Fruit fly (Drosophila melanogaster): ENCODE measurements around the gene RhoGAP71E.

Gene RhoGAP71E

DNA sequence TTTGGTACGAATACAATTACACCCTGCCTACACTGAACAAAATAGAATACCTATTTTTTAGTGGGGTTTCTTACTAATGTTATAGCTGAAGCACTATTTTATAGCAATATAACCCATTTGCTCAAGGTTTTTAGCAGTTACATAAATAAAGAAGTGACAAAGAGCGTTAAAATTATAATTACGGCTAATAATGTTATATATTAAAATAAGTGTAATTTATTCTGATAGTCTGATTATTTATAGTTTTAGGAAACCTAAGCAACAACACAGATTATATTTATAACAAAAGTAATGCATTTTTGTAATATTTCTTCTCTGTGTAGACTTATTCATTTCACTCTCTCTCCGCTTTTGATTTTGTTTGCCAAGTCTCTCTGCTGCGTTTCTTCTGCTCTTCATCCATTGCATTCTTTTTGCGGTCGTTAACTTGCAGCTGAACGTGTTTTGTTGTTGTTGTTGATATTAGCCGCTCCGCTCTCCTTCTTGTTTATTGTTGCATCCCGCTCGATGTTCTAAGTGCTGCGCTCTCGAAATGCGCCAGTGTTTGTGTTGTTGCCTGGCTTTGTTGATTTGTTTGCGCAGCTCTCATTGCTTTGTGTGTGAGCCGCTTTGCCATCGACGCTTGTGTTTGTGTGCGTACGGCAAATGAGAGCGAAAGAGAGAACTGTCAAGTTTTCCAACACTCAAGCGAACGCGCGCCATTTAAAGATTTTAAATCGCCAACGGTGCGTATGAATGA lies 37.2 kb downstream of the RhoGAP71E start (continued):
- TF ChIP-seq CG12391 (tag; optimal IDR thresholded peaks at IDR 0.05) (peak; percentile 93), Meics (GFP tag; optimal IDR thresholded peaks at IDR 0.05) (peak; percentile 90), CG5245 (GFP tag; optimal IDR thresholded peaks at IDR 0.05) (peak; percentile 73), CG14860 (GFP tag; IDR thresholded peaks at IDR 0.05; ENCODE audit: partially characterized antibody) (no peak), ro (GFP tag; IDR thresholded peaks at IDR 0.05) (peak; percentile 62; the same call in 1 of the 2 replicates), ems (GFP tag; optimal IDR thresholded peaks at IDR 0.05) (peak; percentile 40), ttk (GFP tag; IDR thresholded peaks at IDR 0.05) (peak; percentile 84), D19A (tag; optimal IDR thresholded peaks at IDR 0.05) (peak; percentile 92), CG10147 (GFP tag; optimal IDR thresholded peaks at IDR 0.05) (peak; percentile 89), ci (GFP tag; IDR thresholded peaks at IDR 0.05) (peak; percentile 72), Dp (GFP tag; optimal IDR thresholded peaks at IDR 0.05) (peak; percentile 89), CG31365 (tag; optimal IDR thresholded peaks at IDR 0.05) (peak; percentile 53), br (optimal IDR thresholded peaks at IDR 0.05) (no peak), CG4730 (GFP tag; IDR thresholded peaks at IDR 0.05) (peak; percentile 78), CG1233 (GFP tag; optimal IDR thresholded peaks at IDR 0.05) (peak; percentile 87), onecut (GFP tag; IDR thresholded peaks at IDR 0.05) (peak; percentile 45), Stat92E (GFP tag; optimal IDR thresholded peaks at IDR 0.05) (peak in 1 of 3 experiments; percentile 74), crol (GFP tag; IDR thresholded peaks at IDR 0.05) (no peak; the same call in 1 of the 2 replicates), dpn (GFP tag; optimal IDR thresholded peaks at IDR 0.05) (peak; percentile 57 to 71), Mes4 (GFP tag; optimal IDR thresholded peaks at IDR 0.05) (no peak), kay (GFP tag; optimal IDR thresholded peaks at IDR 0.05) (peak; percentile 59), gce (GFP tag; IDR thresholded peaks at IDR 0.05) (no peak), Sox102F (GFP tag; optimal IDR thresholded peaks at IDR 0.05) (peak; percentile 97), Pdp1 (GFP tag; optimal IDR thresholded peaks at IDR 0.05) (peak; percentile 53 to 64), CG3726 (GFP tag; IDR thresholded peaks at IDR 0.05) (peak; percentile 73; the same call in 2 of the 3 replicates), Dad (GFP tag; optimal IDR thresholded peaks at IDR 0.05) (no peak), Tbp (GFP tag; optimal IDR thresholded peaks at IDR 0.05) (no peak), CG3281 (GFP tag; optimal IDR thresholded peaks at IDR 0.05) (peak; percentile 92), sisA (GFP tag; IDR thresholded peaks at IDR 0.05) (peak; percentile 85), amos (GFP tag; IDR thresholded peaks at IDR 0.05; ENCODE audit: partially characterized antibody) (no peak), CG14050 (GFP tag; IDR thresholded peaks at IDR 0.05) (peak; percentile 63), tup (GFP tag; optimal IDR thresholded peaks at IDR 0.05) (peak; percentile 16), CG9876 (GFP tag; optimal IDR thresholded peaks at IDR 0.05) (no peak), CG14667 (GFP tag; IDR thresholded peaks at IDR 0.05) (peak; percentile 74; the same call in 1 of the 2 replicates), wek (GFP tag; optimal IDR thresholded peaks at IDR 0.05) (peak; percentile 71), tna (GFP tag; IDR thresholded peaks at IDR 0.05; ENCODE audit: partially characterized antibody) (no peak), Hr51 (GFP tag; optimal IDR thresholded peaks at IDR 0.05) (peak in 1 of 2 experiments; percentile 95), CG1603 (tag; optimal IDR thresholded peaks at IDR 0.05) (peak; percentile 38), CG8281 (tag; optimal IDR thresholded peaks at IDR 0.05) (peak; percentile 79), Ets97D (GFP tag; optimal IDR thresholded peaks at IDR 0.05) (no peak), C15 (GFP tag; IDR thresholded peaks at IDR 0.05) (peak; percentile 76; the same call in 2 of the 3 replicates), lmd (GFP tag; IDR thresholded peaks at IDR 0.05) (peak; percentile 93), CG11696 (GFP tag; IDR thresholded peaks at IDR 0.05) (peak; percentile 44; the same call in 1 of the 2 replicates), CG2120 (GFP tag; optimal IDR thresholded peaks at IDR 0.05) (peak; percentile 84), p53 (GFP tag; optimal IDR thresholded peaks at IDR 0.05) (no peak), CG1832 (GFP tag; optimal IDR thresholded peaks at IDR 0.05) (no peak), HLHmδ (GFP tag; optimal IDR thresholded peaks at IDR 0.05) (peak; percentile 65), MBD-R2 (GFP tag; IDR thresholded peaks at IDR 0.05) (no peak), CG13624 (GFP tag; optimal IDR thresholded peaks at IDR 0.05) (peak; percentile 2)

All from whole organism, embryonic.